Fruit fly (Drosophila melanogaster) whole organism, embryonic: Measurements from ENCODE around the gene bbg.

Source experiments
- ATbp ChIP-seq: fragments of 200-800 bp; sonication (Bioruptor generic); optimal IDR thresholded peaks from 2 replicates; lab custom pipeline; 2017; ENCODE audit warnings: missing biosample characterization, mild to moderate bottlenecking, missing genetic modification characterization, missing genetic modification reagents
- Antp ChIP-seq: fragments of 200-800 bp; sonication (Bioruptor generic); optimal IDR thresholded peaks from 3 replicates; lab custom pipeline; 2016; ENCODE audit warnings: missing biosample characterization, missing genetic modification characterization
- B-H1 ChIP-seq: fragments of 200-800 bp; sonication (Bioruptor generic); IDR thresholded peaks from 3 replicates; pipeline ENCODE4 v1.3.6; 2022; ENCODE audit warnings: missing biosample characterization, missing genetic modification characterization
- Bteb2 ChIP-seq: fragments of 200-800 bp; sonication (Bioruptor generic); optimal IDR thresholded peaks from 2 replicates; lab custom pipeline; 2016; ENCODE audit warnings: missing biosample characterization, missing genetic modification characterization
- C15 ChIP-seq: fragments of 200-800 bp; sonication (Bioruptor generic); IDR thresholded peaks from 3 replicates; pipeline ENCODE4 v1.3.6; 2022; ENCODE audit warnings: missing biosample characterization, missing genetic modification characterization
- CG10267 ChIP-seq: fragments of 200-800 bp; sonication (Bioruptor generic); optimal IDR thresholded peaks from 2 replicates; lab custom pipeline; 2018; ENCODE audit warnings: missing biosample characterization, mild to moderate bottlenecking, missing genetic modification characterization, moderate library complexity
- CG11560 ChIP-seq: fragments of 200-800 bp; sonication (Bioruptor generic); IDR thresholded peaks from 3 replicates; pipeline ENCODE4 v1.3.6; 2022; ENCODE audit warnings: missing biosample characterization, missing genetic modification characterization
- CG14710 ChIP-seq: fragments of 200-800 bp; sonication (Bioruptor generic); optimal IDR thresholded peaks from 3 replicates; lab custom pipeline; 2019; ENCODE audit warnings: missing biosample characterization, mild to moderate bottlenecking, missing genetic modification characterization, moderate library complexity
- CG14965 ChIP-seq: fragments of 200-800 bp; sonication (Bioruptor generic); optimal IDR thresholded peaks from 2 replicates; lab custom pipeline; 2016; ENCODE audit warnings: missing biosample characterization, missing genetic modification characterization, borderline replicate concordance
- CG1529 ChIP-seq: fragments of 200-800 bp; sonication (Bioruptor generic); optimal IDR thresholded peaks from 3 replicates; lab custom pipeline; 2018; ENCODE audit warnings: missing biosample characterization, missing genetic modification characterization
- CG2116 ChIP-seq: fragments of 200-800 bp; sonication (Bioruptor generic); optimal IDR thresholded peaks from 3 replicates; lab custom pipeline; 2018; ENCODE audit warnings: missing biosample characterization, mild to moderate bottlenecking, missing genetic modification characterization
- CG2129 ChIP-seq: fragments of 200-800 bp; sonication (Bioruptor generic); IDR thresholded peaks from 2 replicates; pipeline ENCODE4 v1.3.6; 2022; ENCODE audit warnings: missing biosample characterization, missing genetic modification characterization; ENCODE audit not compliant: partially characterized antibody
- CG2889 ChIP-seq: fragments of 200-800 bp; sonication (Bioruptor generic); IDR thresholded peaks from 3 replicates; pipeline ENCODE4 v1.3.6; 2022; ENCODE audit warnings: missing biosample characterization, missing genetic modification characterization
- CG31224 ChIP-seq: fragments of 200-800 bp; sonication (Bioruptor generic); IDR thresholded peaks from 2 replicates; pipeline ENCODE4 v1.3.6; 2022; ENCODE audit warnings: missing biosample characterization, missing genetic modification characterization
- CG3163 ChIP-seq: fragments of 200-800 bp; sonication (Bioruptor generic); optimal IDR thresholded peaks from 3 replicates; lab custom pipeline; 2016; ENCODE audit warnings: missing biosample characterization, missing genetic modification characterization
- CG4617 ChIP-seq: fragments of 200-800 bp; sonication (Bioruptor generic); optimal IDR thresholded peaks from 3 replicates; lab custom pipeline; 2016; ENCODE audit warnings: missing biosample characterization, missing genetic modification characterization, borderline replicate concordance
- CG9876 ChIP-seq: fragments of 200-800 bp; sonication (Bioruptor generic); optimal IDR thresholded peaks from 2 replicates; lab custom pipeline; 2016; ENCODE audit warnings: missing biosample characterization, missing genetic modification characterization
- D ChIP-seq, 2 experiments: fragments of 200-800 bp in 1 of 2; fragments of >200 bp in 1 of 2; sonication (Bioruptor generic) in 1 of 2; optimal IDR thresholded peaks; 2 replicates in 1 of 2; 3 replicates in 1 of 2; lab custom pipeline; 2017; ENCODE audit warnings: mild to moderate bottlenecking in 1 of 2, missing biosample characterization in 1 of 2, missing genetic modification characterization in 1 of 2, missing genetic modification reagents in 1 of 2
- GATAe ChIP-seq: fragments of 200-800 bp; sonication (Bioruptor generic); conservative IDR thresholded peaks from 2 replicates; pipeline ENCODE4 v1.3.6; 2022; ENCODE audit warnings: missing biosample characterization, missing genetic modification characterization
- HHEX ChIP-seq: fragments of 200-800 bp; sonication (Bioruptor generic); optimal IDR thresholded peaks from 3 replicates; lab custom pipeline; 2017; ENCODE audit warnings: missing biosample characterization, mild to moderate bottlenecking, missing genetic modification characterization, missing genetic modification reagents
- Hand ChIP-seq: fragments of 200-800 bp; sonication (Bioruptor generic); optimal IDR thresholded peaks from 2 replicates; lab custom pipeline; 2017; ENCODE audit warnings: mild to moderate bottlenecking, missing biosample characterization, missing genetic modification reagents, missing genetic modification characterization
- Hr3 ChIP-seq: fragments of 200-800 bp; sonication (Bioruptor generic); optimal IDR thresholded peaks from 3 replicates; lab custom pipeline; 2016; ENCODE audit warnings: missing biosample characterization, missing genetic modification characterization
- Hr51 ChIP-seq, 2 experiments: fragments of 200-800 bp; sonication (Bioruptor generic); optimal IDR thresholded peaks; 2 replicates in 1 of 2; 3 replicates in 1 of 2; lab custom pipeline; 2016 to 2018; ENCODE audit warnings: missing biosample characterization in 2 of 2, missing genetic modification characterization in 2 of 2, mild to moderate bottlenecking in 1 of 2, moderate library complexity in 1 of 2
- NC2β ChIP-seq: fragments of 200-800 bp; sonication (Bioruptor generic); optimal IDR thresholded peaks from 2 replicates; lab custom pipeline; 2016; ENCODE audit warnings: missing biosample characterization, missing genetic modification characterization
- NFAT ChIP-seq: fragments of 200-800 bp; sonication (Bioruptor generic); IDR thresholded peaks from 2 replicates; pipeline ENCODE4 v1.3.6; 2022; ENCODE audit warnings: missing biosample characterization, missing genetic modification characterization
- Nf-YA ChIP-seq: fragments of 200-800 bp; sonication (Bioruptor generic); IDR thresholded peaks from 2 replicates; pipeline ENCODE4 v1.3.6; 2022; ENCODE audit warnings: missing biosample characterization, missing genetic modification characterization
- Oli ChIP-seq: fragments of 200-800 bp; sonication (Bioruptor generic); optimal IDR thresholded peaks from 2 replicates; lab custom pipeline; 2018; ENCODE audit warnings: missing biosample characterization, mild to moderate bottlenecking, missing genetic modification characterization, moderate library complexity
- Ravus ChIP-seq: fragments of 200-800 bp; sonication (Bioruptor generic); IDR thresholded peaks from 2 replicates; pipeline ENCODE4 v1.3.6; 2022; ENCODE audit warnings: missing biosample characterization, missing genetic modification characterization
- Ssrp ChIP-seq: fragments of 200-800 bp; sonication (Bioruptor generic); optimal IDR thresholded peaks from 2 replicates; lab custom pipeline; 2018; ENCODE audit warnings: missing biosample characterization, mild to moderate bottlenecking, missing genetic modification characterization, moderate library complexity
- Tbp ChIP-seq: fragments of >200 bp; optimal IDR thresholded peaks from 2 replicates; lab custom pipeline; 2018; ENCODE audit warnings: missing biosample characterization, missing genetic modification characterization
- ab ChIP-seq: fragments of 200-800 bp; sonication (Bioruptor generic); optimal IDR thresholded peaks from 2 replicates; lab custom pipeline; 2016; ENCODE audit warnings: missing biosample characterization, missing genetic modification characterization
- ara ChIP-seq: fragments of 200-800 bp; sonication (Bioruptor generic); IDR thresholded peaks from 2 replicates; pipeline ENCODE4 v1.3.6; 2022; ENCODE audit warnings: missing biosample characterization, missing genetic modification characterization
- bbx ChIP-seq: fragments of 200-800 bp; sonication (Bioruptor generic); IDR thresholded peaks from 2 replicates; pipeline ENCODE4 v1.3.6; 2022; ENCODE audit warnings: missing biosample characterization, missing genetic modification characterization; ENCODE audit not compliant: partially characterized antibody
- dysf ChIP-seq: fragments of 200-800 bp; sonication (Bioruptor generic); IDR thresholded peaks from 3 replicates; pipeline ENCODE4 v1.3.6; 2022; ENCODE audit warnings: missing biosample characterization, missing genetic modification characterization
- eyg ChIP-seq: fragments of 200-800 bp; sonication (Bioruptor generic); optimal IDR thresholded peaks from 3 replicates; lab custom pipeline; 2016; ENCODE audit warnings: missing biosample characterization, missing genetic modification characterization
- gce ChIP-seq: fragments of 200-800 bp; sonication (Bioruptor generic); IDR thresholded peaks from 3 replicates; pipeline ENCODE4 v1.3.6; 2022; ENCODE audit warnings: missing biosample characterization, missing genetic modification characterization
- inv ChIP-seq: fragments of 200-800 bp; sonication (Bioruptor generic); IDR thresholded peaks from 2 replicates; pipeline ENCODE4 v1.3.6; 2022; ENCODE audit warnings: missing biosample characterization, missing genetic modification characterization; ENCODE audit not compliant: partially characterized antibody
- lola ChIP-seq, 3 experiments: fragments of >200 bp in 2 of 3; fragments of 200-800 bp in 1 of 3; sonication (Bioruptor generic) in 1 of 3; optimal IDR thresholded peaks; 2 replicates each; lab custom pipeline; 2017 to 2019; ENCODE audit warnings: missing biosample characterization in 3 of 3, missing genetic modification characterization in 3 of 3, mild to moderate bottlenecking in 1 of 3, moderate library complexity in 1 of 3
- maf-S ChIP-seq: fragments of 200-800 bp; sonication (Bioruptor generic); optimal IDR thresholded peaks from 2 replicates; lab custom pipeline; 2016; ENCODE audit warnings: missing biosample characterization, missing genetic modification characterization
- nerfin-2 ChIP-seq: fragments of 200-800 bp; sonication (Bioruptor generic); IDR thresholded peaks from 2 replicates; pipeline ENCODE4 v1.3.6; 2022; ENCODE audit warnings: missing biosample characterization, missing genetic modification characterization; ENCODE audit not compliant: partially characterized antibody
- p53 ChIP-seq: fragments of 200-800 bp; sonication (Bioruptor generic); optimal IDR thresholded peaks from 2 replicates; lab custom pipeline; 2016; ENCODE audit warnings: missing biosample characterization, missing genetic modification characterization
- pan ChIP-seq, 4 experiments: fragments of >200 bp in 3 of 4; fragments of 200-800 bp in 1 of 4; sonication (Bioruptor generic) in 1 of 4; optimal IDR thresholded peaks in 3 of 4; IDR thresholded peaks in 1 of 4; 2 replicates each; pipeline versions ENCODE4 v1.3.6 to Lab custom; 2017 to 2022; ENCODE audit warnings: missing biosample characterization in 2 of 4, missing genetic modification characterization in 2 of 4, mixed read lengths in 1 of 4
- pum ChIP-seq: fragments of 200-800 bp; sonication (Bioruptor generic); optimal IDR thresholded peaks from 2 replicates; lab custom pipeline; 2016; ENCODE audit warnings: missing biosample characterization, missing genetic modification characterization
- schlank ChIP-seq: fragments of 200-800 bp; sonication (Bioruptor generic); optimal IDR thresholded peaks from 2 replicates; lab custom pipeline; 2018; ENCODE audit warnings: missing biosample characterization, mild to moderate bottlenecking, missing genetic modification characterization
- slou ChIP-seq: fragments of 200-800 bp; sonication (Bioruptor generic); optimal IDR thresholded peaks from 3 replicates; lab custom pipeline; 2016; ENCODE audit warnings: missing biosample characterization, missing genetic modification characterization
- tll ChIP-seq, 2 experiments: fragments of 200-800 bp in 1 of 2; fragments of >200 bp in 1 of 2; sonication (Bioruptor generic) in 1 of 2; optimal IDR thresholded peaks; 2 replicates each; lab custom pipeline; 2017 to 2019; ENCODE audit warnings: missing biosample characterization in 2 of 2, missing genetic modification characterization in 2 of 2, mild to moderate bottlenecking in 1 of 2, moderate library complexity in 1 of 2
- unpg ChIP-seq: fragments of 200-800 bp; sonication (Bioruptor generic); optimal IDR thresholded peaks from 3 replicates; lab custom pipeline; 2018; ENCODE audit warnings: missing biosample characterization, mild to moderate bottlenecking, missing genetic modification characterization, moderate library complexity
- vnd ChIP-seq: fragments of 200-800 bp; sonication (Bioruptor generic); IDR thresholded peaks from 3 replicates; pipeline ENCODE4 v1.3.6; 2022; ENCODE audit warnings: missing biosample characterization, missing genetic modification characterization; ENCODE audit not compliant: partially characterized antibody
- wor ChIP-seq: fragments of 200-800 bp; sonication (Bioruptor generic); IDR thresholded peaks from 2 replicates; pipeline ENCODE4 v1.3.6; 2022; ENCODE audit warnings: missing biosample characterization, missing genetic modification characterization

Gene bbg

DNA sequence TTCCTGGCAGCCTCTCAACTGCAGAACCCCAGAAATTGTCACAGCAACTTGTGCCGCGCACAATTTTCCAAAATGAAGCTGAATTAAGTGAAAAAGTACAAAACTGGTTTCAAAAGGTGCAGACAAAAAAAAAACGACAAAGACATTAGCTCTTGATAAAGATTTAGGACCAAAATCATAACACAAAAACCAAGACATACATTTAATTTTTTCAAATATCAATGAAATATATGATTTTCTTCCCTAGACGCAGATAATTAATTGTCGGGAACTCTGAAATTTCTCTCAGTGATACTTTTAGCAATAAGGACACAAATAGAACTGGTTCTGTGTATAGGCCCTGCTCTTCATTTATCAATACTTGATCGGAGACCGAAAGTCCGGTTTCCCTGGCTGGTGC, 171.4 kb downstream of the bbg start (continued):
- TF ChIP-seq schlank: no peak
- TF ChIP-seq dysf (GFP tag; lab: Robert Waterston, UW): no peak
- no peak for TF ChIP-seq CG14965
- TF ChIP-seq CG2129: no peak
- TF ChIP-seq nerfin-2: no peak
- TF ChIP-seq maf-S (GFP tag; lab: Kevin White, UChicago): no peak
- TF ChIP-seq Hr3: peak; percentile 21
- TF ChIP-seq CG3163: no peak
- TF ChIP-seq CG31224 (GFP tag; lab: Robert Waterston, UW): no peak; the same call in 1 of the 2 replicates
- no peak for TF ChIP-seq CG11560 (tag; lab: Robert Waterston, UW)
- no peak for TF ChIP-seq inv (GFP tag; lab: Robert Waterston, UW)
- TF ChIP-seq ara (GFP tag; lab: Robert Waterston, UW): peak; percentile 22; the same call in 1 of the 2 replicates
- TF ChIP-seq Ravus (GFP tag; lab: Robert Waterston, UW): no peak
- TF ChIP-seq tll (GFP tag; optimal IDR thresholded peaks at IDR 0.05; lab: Kevin White, UChicago): no peak
- no peak for TF ChIP-seq Hr51 (GFP tag; optimal IDR thresholded peaks at IDR 0.05; lab: Kevin White, UChicago)
- no peak for TF ChIP-seq ATbp
- no peak for TF ChIP-seq bbx (GFP tag; lab: Robert Waterston, UW)
- TF ChIP-seq B-H1 (GFP tag; lab: Robert Waterston, UW): no peak
- TF ChIP-seq CG2889 (GFP tag; lab: Robert Waterston, UW): no peak
- no peak for TF ChIP-seq wor (GFP tag; lab: Robert Waterston, UW)
- TF ChIP-seq lola (GFP tag; optimal IDR thresholded peaks at IDR 0.05; lab: Kevin White, UChicago): peak in 1 of 3 experiments; percentile 84
- no peak for TF ChIP-seq Nf-YA (GFP tag; lab: Robert Waterston, UW)
- peak; percentile 27 for TF ChIP-seq CG2116
- TF ChIP-seq Antp (GFP tag; lab: Kevin White, UChicago): no peak
- TF ChIP-seq Ssrp: peak; percentile 42
- peak; percentile 47 for TF ChIP-seq CG14710 (tag; lab: Kevin White, UChicago)
- TF ChIP-seq pan (optimal IDR thresholded peaks at IDR 0.05; lab: Kevin White, UChicago): no peak
- peak in 1 of 2 experiments; percentile 12 for TF ChIP-seq pan (GFP tag; optimal IDR thresholded peaks at IDR 0.05 in 1 of 2, IDR thresholded peaks at IDR 0.05 in 1 of 2)
- peak; percentile 64 for TF ChIP-seq NC2β (GFP tag; lab: Kevin White, UChicago)
- TF ChIP-seq NFAT (GFP tag; lab: Robert Waterston, UW): no peak
- TF ChIP-seq GATAe (GFP tag; lab: Robert Waterston, UW): no peak
- TF ChIP-seq Bteb2: no peak
- no peak for TF ChIP-seq CG9876
- peak; percentile 23 for TF ChIP-seq CG10267 (tag; lab: Kevin White, UChicago)
- no peak for TF ChIP-seq HHEX (GFP tag; lab: Kevin White, UChicago)
- TF ChIP-seq Tbp (GFP tag; lab: Kevin White, UChicago): no peak
- TF ChIP-seq CG1529 (GFP tag; lab: Kevin White, UChicago): no peak
- no peak for TF ChIP-seq eyg
- TF ChIP-seq pum: peak; percentile 5
- TF ChIP-seq p53: no peak
- TF ChIP-seq Oli: peak; percentile 45
- TF ChIP-seq vnd (GFP tag; lab: Robert Waterston, UW): no peak
- TF ChIP-seq ab (GFP tag; lab: Kevin White, UChicago): no peak
- peak; percentile 34 for TF ChIP-seq unpg (GFP tag; lab: Kevin White, UChicago)
- no peak for TF ChIP-seq gce
- no peak for TF ChIP-seq Hand (GFP tag; lab: Kevin White, UChicago)
- no peak for TF ChIP-seq CG4617 (GFP tag; lab: Kevin White, UChicago)
- TF ChIP-seq slou: no peak
- no peak for TF ChIP-seq C15 (GFP tag; lab: Robert Waterston, UW)
- no peak for TF ChIP-seq D (optimal IDR thresholded peaks at IDR 0.05; lab: Kevin White, UChicago)
- TF ChIP-seq D (GFP tag; optimal IDR thresholded peaks at IDR 0.05; lab: Kevin White, UChicago): no peak
